Fruit fly (Drosophila melanogaster): ENCODE measurements around the gene CG11857.

Gene CG11857

dm6 chr3R:25249145-25250141 is 9.3 kb upstream of the CG11857 start, which contains the start of gene Nup358 (continued):
- TF ChIP-seq CkIIα-i1 (GFP tag; IDR thresholded peaks at IDR 0.05) = no peak
- TF ChIP-seq CG8388 (GFP tag; optimal IDR thresholded peaks at IDR 0.05) = no peak
- no peak for TF ChIP-seq danr (GFP tag; IDR thresholded peaks at IDR 0.05)
- peak; percentile 98 for TF ChIP-seq inv (GFP tag; IDR thresholded peaks at IDR 0.05; ENCODE audit: partially characterized antibody)
- TF ChIP-seq Ravus (GFP tag; IDR thresholded peaks at IDR 0.05) = no peak
- no peak for TF ChIP-seq Jarid2 (GFP tag; optimal IDR thresholded peaks at IDR 0.05)
- no peak for TF ChIP-seq sens-2 (GFP tag; IDR thresholded peaks at IDR 0.05)
- TF ChIP-seq CG6791 (GFP tag; IDR thresholded peaks at IDR 0.05; ENCODE audit: partially characterized antibody) = peak; percentile 99
- no peak for TF ChIP-seq CG6683 (GFP tag; optimal IDR thresholded peaks at IDR 0.05)
- TF ChIP-seq Scr (GFP tag; IDR thresholded peaks at IDR 0.05; ENCODE audit: partially characterized antibody) = peak; percentile 98
- TF ChIP-seq lmd (GFP tag; IDR thresholded peaks at IDR 0.05) = no peak
- no peak for TF ChIP-seq dan (GFP tag; IDR thresholded peaks at IDR 0.05)
- TF ChIP-seq CG15011 (GFP tag; optimal IDR thresholded peaks at IDR 0.05) = no peak
- no peak for TF ChIP-seq H15 (GFP tag; IDR thresholded peaks at IDR 0.05)
- TF ChIP-seq Dbx (GFP tag; IDR thresholded peaks at IDR 0.05) = peak; percentile 54; the same call in 1 of the 3 replicates
- peak; percentile 55 for TF ChIP-seq B-H2 (GFP tag; optimal IDR thresholded peaks at IDR 0.05)
- TF ChIP-seq CG8359 (GFP tag; optimal IDR thresholded peaks at IDR 0.05; ENCODE audit: borderline replicate concordance) = no peak
- no peak for TF ChIP-seq CG11560 (tag; IDR thresholded peaks at IDR 0.05)
- peak; percentile 53 for TF ChIP-seq CG3995 (GFP tag; optimal IDR thresholded peaks at IDR 0.05)
- TF ChIP-seq Pdp1 (GFP tag; optimal IDR thresholded peaks at IDR 0.05) = no peak
- TF ChIP-seq lab (GFP tag; optimal IDR thresholded peaks at IDR 0.05) = no peak
- no peak for TF ChIP-seq gt (GFP tag; IDR thresholded peaks at IDR 0.05)
- peak; percentile 20 for TF ChIP-seq CG30403 (GFP tag; optimal IDR thresholded peaks at IDR 0.05)
- TF ChIP-seq CG12769 (tag; optimal IDR thresholded peaks at IDR 0.05) = no peak
- TF ChIP-seq CG14710 (tag; optimal IDR thresholded peaks at IDR 0.05) = peak; percentile 55
- TF ChIP-seq CG33557 (GFP tag; optimal IDR thresholded peaks at IDR 0.05) = no peak
- TF ChIP-seq CG2116 (GFP tag; optimal IDR thresholded peaks at IDR 0.05) = peak; percentile 76
- TF ChIP-seq slp2 (GFP tag; optimal IDR thresholded peaks at IDR 0.05) = no peak
- peak; percentile 64 for TF ChIP-seq row (GFP tag; IDR thresholded peaks at IDR 0.05)
- TF ChIP-seq CG12391 (tag; optimal IDR thresholded peaks at IDR 0.05) = peak; percentile 55
- no peak for TF ChIP-seq pan (optimal IDR thresholded peaks at IDR 0.05)
- TF ChIP-seq pan (GFP tag; optimal IDR thresholded peaks at IDR 0.05 in 1 of 2, IDR thresholded peaks at IDR 0.05 in 1 of 2) = no peak
- TF ChIP-seq Asciz (GFP tag; optimal IDR thresholded peaks at IDR 0.05) = no peak
- TF ChIP-seq CG11695 (GFP tag; IDR thresholded peaks at IDR 0.05) = no peak
- TF ChIP-seq pzg (GFP tag; optimal IDR thresholded peaks at IDR 0.05) = peak; percentile 72
- TF ChIP-seq kah (GFP tag; optimal IDR thresholded peaks at IDR 0.05) = no peak
- no peak for TF ChIP-seq Antp (GFP tag; optimal IDR thresholded peaks at IDR 0.05)
- no peak for TF ChIP-seq D (optimal IDR thresholded peaks at IDR 0.05)
- no peak for TF ChIP-seq D (GFP tag; optimal IDR thresholded peaks at IDR 0.05)
- TF ChIP-seq ttk (GFP tag; IDR thresholded peaks at IDR 0.05) = no peak
- TF ChIP-seq Sry-δ (GFP tag; optimal IDR thresholded peaks at IDR 0.05) = peak; percentile 91
- no peak for TF ChIP-seq cwo (GFP tag; optimal IDR thresholded peaks at IDR 0.05)
- no peak for TF ChIP-seq CG12744 (GFP tag; optimal IDR thresholded peaks at IDR 0.05)
- TF ChIP-seq Ptx1 (GFP tag; IDR thresholded peaks at IDR 0.05) = no peak
- TF ChIP-seq CG31224 (GFP tag; IDR thresholded peaks at IDR 0.05) = no peak
- no peak for TF ChIP-seq pnt (GFP tag; optimal IDR thresholded peaks at IDR 0.05)
- TF ChIP-seq gro (GFP tag; optimal IDR thresholded peaks at IDR 0.05) = no peak
- peak; percentile 60 for TF ChIP-seq Rfx (GFP tag; IDR thresholded peaks at IDR 0.05)
- no peak for TF ChIP-seq CG18599 (GFP tag; optimal IDR thresholded peaks at IDR 0.05)
